Fruit fly (Drosophila melanogaster): ENCODE results near the gene CG34293.

CG34293 gene

dm6 chr3R:27181074-27181473 is 15.7 kb upstream of the CG34293 start (continued):
- no peak for TF ChIP-seq fkh (GFP tag; optimal IDR thresholded peaks at IDR 0.05)
- TF ChIP-seq CG6276 (GFP tag; optimal IDR thresholded peaks at IDR 0.05) = peak; percentile 72
- TF ChIP-seq Smox (GFP tag; optimal IDR thresholded peaks at IDR 0.05) = no peak
- peak; percentile 19 for TF ChIP-seq esn (GFP tag; optimal IDR thresholded peaks at IDR 0.05)
- peak; percentile 4 for TF ChIP-seq topi (GFP tag; optimal IDR thresholded peaks at IDR 0.05)
- TF ChIP-seq achi (GFP tag; optimal IDR thresholded peaks at IDR 0.05) = peak; percentile 50
- peak; percentile 24 for TF ChIP-seq net (GFP tag; optimal IDR thresholded peaks at IDR 0.05)
- peak; percentile 44 for TF ChIP-seq CG10631 (GFP tag; optimal IDR thresholded peaks at IDR 0.05)
- no peak for TF ChIP-seq CG11762 (GFP tag; optimal IDR thresholded peaks at IDR 0.05; ENCODE audit: insufficient read depth)
- TF ChIP-seq spab (GFP tag; optimal IDR thresholded peaks at IDR 0.05) = no peak
- TF ChIP-seq Blimp-1 (GFP tag; optimal IDR thresholded peaks at IDR 0.05) = no peak
- no peak for TF ChIP-seq CG6854 (GFP tag; optimal IDR thresholded peaks at IDR 0.05)
- peak; percentile 82 for TF ChIP-seq CG6163 (GFP tag; IDR thresholded peaks at IDR 0.05)
- TF ChIP-seq pdm3 (GFP tag; optimal IDR thresholded peaks at IDR 0.05) = peak; percentile 46
- no peak for TF ChIP-seq cyc (GFP tag; optimal IDR thresholded peaks at IDR 0.05)
- peak; percentile 74 for TF ChIP-seq Eip78C (GFP tag)
- TF ChIP-seq CG31627 (GFP tag; optimal IDR thresholded peaks at IDR 0.05) = no peak
- TF ChIP-seq Lpt (GFP tag; optimal IDR thresholded peaks at IDR 0.05) = peak; percentile 56
- TF ChIP-seq CG10669 (GFP tag; optimal IDR thresholded peaks at IDR 0.05) = no peak
- no peak for TF ChIP-seq Ets21C (GFP tag; optimal IDR thresholded peaks at IDR 0.05)
- peak; percentile 43 for TF ChIP-seq Sox14 (GFP tag; optimal IDR thresholded peaks at IDR 0.05)
- TF ChIP-seq lz (GFP tag; optimal IDR thresholded peaks at IDR 0.05) = no peak

- TF ChIP-seq Smox (GFP tag; optimal IDR thresholded peaks at IDR 0.05) (no peak), Met (GFP tag; optimal IDR thresholded peaks at IDR 0.05) (no peak), CG6854 (GFP tag; optimal IDR thresholded peaks at IDR 0.05) (no peak), Ets21C (GFP tag; optimal IDR thresholded peaks at IDR 0.05) (no peak), achi (GFP tag; optimal IDR thresholded peaks at IDR 0.05) (peak; percentile 41), topi (GFP tag; optimal IDR thresholded peaks at IDR 0.05) (no peak), Blimp-1 (GFP tag; optimal IDR thresholded peaks at IDR 0.05) (no peak), Hr38 (GFP tag; optimal IDR thresholded peaks at IDR 0.05) (no peak), CG10631 (GFP tag; optimal IDR thresholded peaks at IDR 0.05) (peak; percentile 66), salr (GFP tag; optimal IDR thresholded peaks at IDR 0.05) (peak; percentile 4 to 47), Sox102F (GFP tag; optimal IDR thresholded peaks at IDR 0.05) (no peak), CG15336 (GFP tag; IDR thresholded peaks at IDR 0.05) (no peak), CG11294 (GFP tag; IDR thresholded peaks at IDR 0.05) (no peak), Eip93F (GFP tag; optimal IDR thresholded peaks at IDR 0.05) (no peak), CG6276 (GFP tag; optimal IDR thresholded peaks at IDR 0.05) (no peak), dsx (GFP tag; optimal IDR thresholded peaks at IDR 0.05; ENCODE audit: poor library complexity, severe bottlenecking) (peak; percentile 53), Gug (GFP tag; IDR thresholded peaks at IDR 0.05) (no peak; the same call in 1 of the 2 replicates), CG11762 (GFP tag; optimal IDR thresholded peaks at IDR 0.05; ENCODE audit: insufficient read depth) (no peak), acj6 (GFP tag; optimal IDR thresholded peaks at IDR 0.05) (peak; percentile 23), ss (GFP tag; optimal IDR thresholded peaks at IDR 0.05) (peak; percentile 31 to 95), CG8632 (GFP tag; optimal IDR thresholded peaks at IDR 0.05) (no peak), cyc (GFP tag; optimal IDR thresholded peaks at IDR 0.05) (no peak), CG8319 (GFP tag; optimal IDR thresholded peaks at IDR 0.05) (no peak), eg (GFP tag; IDR thresholded peaks at IDR 0.05) (no peak), Hr4 (GFP tag; optimal IDR thresholded peaks at IDR 0.05) (peak; percentile 47), fkh (GFP tag; optimal IDR thresholded peaks at IDR 0.05) (no peak), dac (GFP tag; optimal IDR thresholded peaks at IDR 0.05) (no peak), CG3919 (GFP tag; optimal IDR thresholded peaks at IDR 0.05) (peak; percentile 48), OdsH (GFP tag; optimal IDR thresholded peaks at IDR 0.05) (peak; percentile 22), Sox14 (GFP tag; optimal IDR thresholded peaks at IDR 0.05) (peak; percentile 39), fd59A (GFP tag; optimal IDR thresholded peaks at IDR 0.05) (peak; percentile 51), CG6792 (GFP tag; optimal IDR thresholded peaks at IDR 0.05) (no peak), lz (GFP tag; optimal IDR thresholded peaks at IDR 0.05) (no peak), CG16779 (tag; optimal IDR thresholded peaks at IDR 0.05) (no peak), CG34406 (GFP tag; optimal IDR thresholded peaks at IDR 0.05) (no peak), esn (GFP tag; optimal IDR thresholded peaks at IDR 0.05) (no peak), net (GFP tag; optimal IDR thresholded peaks at IDR 0.05) (peak; percentile 3), CG1621 (tag; optimal IDR thresholded peaks at IDR 0.05) (peak; percentile 24), spab (GFP tag; optimal IDR thresholded peaks at IDR 0.05) (peak; percentile 60), pdm3 (GFP tag; optimal IDR thresholded peaks at IDR 0.05) (peak; percentile 26)
Observed at dm6 chr3R:27178546-27179375, 13.4 kb upstream of the CG34293 start.

All from whole organism, prepupa.